Worm (Caenorhabditis elegans) whole organism, young adult: ENCODE results near the gene K10D11.5.

Experiments
- C06A6.2 ChIP-seq: fragments of 200-800 bp; sonication (Bioruptor generic); conservative IDR thresholded peaks from 2 replicates; pipeline ENCODE4 v1.3.6; 2022; ENCODE audit warnings: missing genetic modification characterization, missing compliant biosample characterization
- F22D6.2 ChIP-seq: sonication (generic microtip); optimal IDR thresholded peaks from 2 replicates; lab custom pipeline; 2016; ENCODE audit warnings: mild to moderate bottlenecking, missing genetic modification characterization, missing compliant biosample characterization
- Y95B8A.8 ChIP-seq: fragments of 200-800 bp; sonication (Bioruptor generic); IDR thresholded peaks from 2 replicates; pipeline ENCODE4 v1.3.6; 2022; ENCODE audit warnings: missing genetic modification reagents, missing genetic modification characterization, missing compliant biosample characterization
- cebp-1 ChIP-seq, 2 experiments: fragments of 200-800 bp in 1 of 2; sonication (Bioruptor generic) in 1 of 2; sonication (generic microtip) in 1 of 2; IDR thresholded peaks in 1 of 2; optimal IDR thresholded peaks in 1 of 2; 2 replicates each; pipeline versions ENCODE4 v1.3.6 to Lab custom; 2017 to 2022; ENCODE audit warnings: missing compliant biosample characterization in 2 of 2, missing genetic modification characterization in 2 of 2, mild to moderate bottlenecking in 1 of 2, missing genetic modification reagents in 1 of 2, moderate library complexity in 1 of 2
- ceh-27 ChIP-seq: fragments of 200-800 bp; sonication (Bioruptor generic); optimal IDR thresholded peaks from 2 replicates; lab custom pipeline; 2018; ENCODE audit warnings: mild to moderate bottlenecking, missing genetic modification characterization, moderate library complexity, missing compliant biosample characterization
- egrh-3 ChIP-seq: fragments of 200-800 bp; sonication (Bioruptor generic); IDR thresholded peaks from 2 replicates; pipeline ENCODE4 v1.3.6; 2022; ENCODE audit warnings: missing genetic modification reagents, missing genetic modification characterization, missing compliant biosample characterization
- ets-4 ChIP-seq: fragments of 200-800 bp; sonication (Bioruptor generic); optimal IDR thresholded peaks from 2 replicates; lab custom pipeline; 2018; ENCODE audit warnings: mild to moderate bottlenecking, missing genetic modification characterization, missing compliant biosample characterization
- hsf-1 ChIP-seq: fragments of 200-800 bp; sonication (Bioruptor generic); IDR thresholded peaks from 2 replicates; pipeline ENCODE4 v1.3.6; 2022; ENCODE audit warnings: missing genetic modification reagents, missing genetic modification characterization, missing compliant biosample characterization
- lin-40 ChIP-seq: sonication (generic microtip); optimal IDR thresholded peaks from 2 replicates; lab custom pipeline; 2016; ENCODE audit warnings: missing genetic modification characterization, mild to moderate bottlenecking, missing compliant biosample characterization, missing genotype, missing genetic modification reagents
- mel-28 ChIP-seq: sonication (generic microtip); optimal IDR thresholded peaks from 2 replicates; lab custom pipeline; 2016; ENCODE audit warnings: borderline replicate concordance, mild to moderate bottlenecking, missing genetic modification characterization, missing compliant biosample characterization
- nfya-2 ChIP-seq: fragments of 200-800 bp; sonication (Bioruptor generic); IDR thresholded peaks from 2 replicates; pipeline ENCODE4 v1.3.6; 2022; ENCODE audit warnings: missing genetic modification reagents, missing genetic modification characterization, missing compliant biosample characterization
- nhr-80 ChIP-seq: sonication (generic microtip); optimal IDR thresholded peaks from 2 replicates; lab custom pipeline; 2016; ENCODE audit warnings: missing genetic modification characterization, missing compliant biosample characterization
- snpc-1.1 ChIP-seq: sonication (generic microtip); optimal IDR thresholded peaks from 2 replicates; lab custom pipeline; 2017; ENCODE audit warnings: missing genetic modification characterization, mild to moderate bottlenecking, missing compliant biosample characterization, antibody characterized with exemption, moderate library complexity, missing genotype, missing genetic modification reagents; ENCODE audit not compliant: insufficient read depth
- snpc-4 ChIP-seq, 5 experiments: fragments of 150-350 bp in 1 of 5; sonication (generic microtip) in 4 of 5; optimal IDR thresholded peaks; 2 replicates each; lab custom pipeline; 2014 to 2018; ENCODE audit warnings: missing genetic modification characterization in 5 of 5, missing biosample characterization in 3 of 5, antibody characterized with exemption in 2 of 5, mild to moderate bottlenecking in 2 of 5, missing compliant biosample characterization in 2 of 5, missing genotype in 2 of 5, moderate library complexity in 2 of 5, missing genetic modification reagents in 1 of 5
- somi-1 ChIP-seq: fragments of 200-800 bp; sonication (Bioruptor generic); optimal IDR thresholded peaks from 2 replicates; lab custom pipeline; 2018; ENCODE audit warnings: mild to moderate bottlenecking, missing genetic modification characterization, missing compliant biosample characterization
- tlf-1 ChIP-seq: fragments of 200-800 bp; sonication (Bioruptor generic); optimal IDR thresholded peaks from 2 replicates; lab custom pipeline; 2018; ENCODE audit warnings: mild to moderate bottlenecking, missing genetic modification characterization, missing compliant biosample characterization
- unc-130 ChIP-seq: sonication (generic microtip); optimal IDR thresholded peaks from 2 replicates; lab custom pipeline; 2016; ENCODE audit warnings: missing genetic modification reagents, missing genetic modification characterization, missing compliant biosample characterization
- unc-62 ChIP-seq: fragments of 150-350 bp; optimal IDR thresholded peaks from 2 replicates; lab custom pipeline; 2014; ENCODE audit warnings: missing biosample characterization, missing genetic modification reagents, missing genetic modification characterization
- xnd-1 ChIP-seq: sonication (generic microtip); optimal IDR thresholded peaks from 2 replicates; lab custom pipeline; 2016; ENCODE audit warnings: missing genotype, missing genetic modification reagents, missing genetic modification characterization, missing compliant biosample characterization
- zfh-2 ChIP-seq: fragments of 200-800 bp; sonication (Bioruptor generic); conservative IDR thresholded peaks from 2 replicates; pipeline ENCODE4 v1.3.6; 2022; ENCODE audit warnings: missing genetic modification reagents, missing genetic modification characterization, missing compliant biosample characterization
- zim-3 ChIP-seq: sonication (generic microtip); optimal IDR thresholded peaks from 2 replicates; lab custom pipeline; 2017; ENCODE audit warnings: mild to moderate bottlenecking, missing genetic modification characterization, moderate library complexity, missing compliant biosample characterization
- ztf-18 ChIP-seq: sonication (generic microtip); optimal IDR thresholded peaks from 2 replicates; lab custom pipeline; 2016; ENCODE audit warnings: missing genotype, mild to moderate bottlenecking, missing genetic modification characterization, missing compliant biosample characterization
- ztf-3 ChIP-seq: fragments of 200-800 bp; sonication (Bioruptor generic); optimal IDR thresholded peaks from 2 replicates; lab custom pipeline; 2018; ENCODE audit warnings: mild to moderate bottlenecking, missing genetic modification characterization, missing compliant biosample characterization
- ztf-6 ChIP-seq: fragments of 200-800 bp; sonication (Bioruptor generic); IDR thresholded peaks from 2 replicates; pipeline ENCODE4 v1.3.6; 2022; ENCODE audit warnings: missing genetic modification reagents, missing genetic modification characterization, missing compliant biosample characterization

Gene K10D11.5

ce11 chrIV:13016820-13017219 is 25.2 kb upstream of the K10D11.5 start:
- TF ChIP-seq egrh-3 (GFP tag; lab: Robert Waterston, UW) = 0 out of 2 replicates have a peak, but pooled peaks have one; percentile 8
- TF ChIP-seq zfh-2 (GFP tag; lab: Robert Waterston, UW) = peak; percentile 73
- no peak for TF ChIP-seq zim-3 (tag; lab: Kevin White, UChicago)

- TF ChIP-seq ztf-3 (GFP tag; lab: Kevin White, UChicago) (no peak), lin-40 (tag; lab: Kevin White, UChicago) (no peak), F22D6.2 (tag; lab: Kevin White, UChicago) (no peak), unc-62 (GFP tag; lab: Kevin White, UChicago) (no peak), nfya-2 (GFP tag; lab: Robert Waterston, UW) (no peak), ceh-27 (GFP tag; lab: Kevin White, UChicago) (no peak), snpc-1.1 (tag; lab: Kevin White, UChicago) (no peak), xnd-1 (tag; lab: Kevin White, UChicago) (no peak), Y95B8A.8 (GFP tag; lab: Robert Waterston, UW) (no peak), somi-1 (GFP tag; lab: Kevin White, UChicago) (no peak), tlf-1 (GFP tag; lab: Kevin White, UChicago) (no peak), ets-4 (GFP tag; lab: Kevin White, UChicago) (no peak), hsf-1 (GFP tag; lab: Robert Waterston, UW) (no peak)
Measured at ce11 chrIV:13015801-13016404, 24.3 kb upstream of the K10D11.5 start.

- TF ChIP-seq mel-28 (tag; lab: Kevin White, UChicago) (no peak), snpc-4 (GFP tag; optimal IDR thresholded peaks at IDR 0.05; lab: Kevin White, UChicago) (no peak), snpc-4 (tag; optimal IDR thresholded peaks at IDR 0.05; lab: Kevin White, UChicago) (peak; percentile 41 to 84 (median 62))
Measured at ce11 chrIV:13013711-13014341, 22.2 kb upstream of the K10D11.5 start.

ce11 chrIV:13013231-13013630 is 21.6 kb upstream of the K10D11.5 start:
- TF ChIP-seq cebp-1 (GFP tag; IDR thresholded peaks at IDR 0.05; lab: Robert Waterston, UW) = no peak
- no peak for TF ChIP-seq cebp-1 (tag; optimal IDR thresholded peaks at IDR 0.05; lab: Kevin White, UChicago)
- peak; percentile 2 for TF ChIP-seq nhr-80 (tag; lab: Kevin White, UChicago)
- TF ChIP-seq ztf-6 (GFP tag; lab: Robert Waterston, UW) = no peak
- 0 out of 2 replicates have a peak, but pooled peaks have one; percentile 14 for TF ChIP-seq C06A6.2 (GFP tag; lab: Robert Waterston, UW)
- TF ChIP-seq, all 124 proteins: peak for 2

- TF ChIP-seq unc-130 (GFP tag; lab: Kevin White, UChicago) = no peak
- TF ChIP-seq, all 124 proteins: peak for 0
Measured at ce11 chrIV:13009507-13009906, 17.9 kb upstream of the K10D11.5 start.

- TF ChIP-seq ztf-18 (tag; lab: Kevin White, UChicago) (no peak), nhr-80 (tag; lab: Kevin White, UChicago) (peak; percentile 16)
Measured at ce11 chrIV:13008405-13009208, 17.0 kb upstream of the K10D11.5 start, which contains the start of gene mbk-2. Gene mbk-2, plus strand, starts transcription at chrIV:13009158.
